Worm (Caenorhabditis elegans) whole organism, young adult: ENCODE data around the gene F48E3.2.

Experiments
- B0261.1 ChIP-seq: sonication (generic microtip); optimal IDR thresholded peaks from 2 replicates; lab custom pipeline; 2016; ENCODE audit warnings: mild to moderate bottlenecking, missing genetic modification characterization, moderate library complexity, missing compliant biosample characterization
- B0336.3 ChIP-seq: fragments of 200-800 bp; sonication (Bioruptor generic); IDR thresholded peaks from 2 replicates; pipeline ENCODE4 v1.3.6; 2022; ENCODE audit warnings: missing genetic modification characterization, missing compliant biosample characterization
- C06A6.2 ChIP-seq: fragments of 200-800 bp; sonication (Bioruptor generic); conservative IDR thresholded peaks from 2 replicates; pipeline ENCODE4 v1.3.6; 2022; ENCODE audit warnings: missing genetic modification characterization, missing compliant biosample characterization
- F23B12.7 ChIP-seq: sonication (generic microtip); optimal IDR thresholded peaks from 2 replicates; lab custom pipeline; 2017; ENCODE audit warnings: missing genetic modification characterization, mild to moderate bottlenecking, missing compliant biosample characterization, antibody characterized with exemption, moderate library complexity; ENCODE audit not compliant: insufficient read depth
- F49E8.2 ChIP-seq: sonication (generic microtip); optimal IDR thresholded peaks from 3 replicates; lab custom pipeline; 2017; ENCODE audit warnings: missing genetic modification characterization, mild to moderate bottlenecking, missing compliant biosample characterization, antibody characterized with exemption, moderate library complexity; ENCODE audit not compliant: insufficient read depth
- F52B5.7 ChIP-seq: sonication (generic microtip); optimal IDR thresholded peaks from 2 replicates; lab custom pipeline; 2016; ENCODE audit warnings: mild to moderate bottlenecking, missing genetic modification characterization, missing compliant biosample characterization
- F55B11.4 ChIP-seq: sonication (generic microtip); optimal IDR thresholded peaks from 2 replicates; lab custom pipeline; 2016; ENCODE audit warnings: missing compliant biosample characterization, missing genetic modification characterization, borderline replicate concordance; ENCODE audit not compliant: insufficient read depth
- K12H6.12 ChIP-seq: fragments of 200-800 bp; sonication (Bioruptor generic); optimal IDR thresholded peaks from 2 replicates; lab custom pipeline; 2018; ENCODE audit warnings: mild to moderate bottlenecking, missing genetic modification characterization, missing compliant biosample characterization
- Y53F4B.3 ChIP-seq: fragments of 200-800 bp; sonication (Bioruptor generic); IDR thresholded peaks from 2 replicates; pipeline ENCODE4 v1.3.6; 2022; ENCODE audit warnings: missing genetic modification reagents, missing genetic modification characterization, missing compliant biosample characterization
- Y53G8AR.9 ChIP-seq: fragments of 200-800 bp; sonication (Bioruptor generic); conservative IDR thresholded peaks from 2 replicates; pipeline ENCODE4 v1.3.6; 2022; ENCODE audit warnings: missing genetic modification reagents, missing genetic modification characterization, missing compliant biosample characterization
- akir-1 ChIP-seq: fragments of 200-800 bp; sonication (Bioruptor generic); optimal IDR thresholded peaks from 2 replicates; lab custom pipeline; 2018; ENCODE audit warnings: mild to moderate bottlenecking, missing genetic modification characterization, moderate library complexity, missing compliant biosample characterization
- ama-1 ChIP-seq, 3 experiments: fragments of 150-350 bp in 1 of 3; sonication (generic microtip) in 2 of 3; optimal IDR thresholded peaks; 2 replicates each; lab custom pipeline; 2014 to 2018; ENCODE audit warnings: missing biosample characterization in 2 of 3, missing genetic modification characterization in 2 of 3, missing genetic modification reagents in 2 of 3
- aptf-2 ChIP-seq: fragments of 200-800 bp; sonication (Bioruptor generic); conservative IDR thresholded peaks from 2 replicates; pipeline ENCODE4 v1.3.6; 2022; ENCODE audit warnings: missing genetic modification reagents, missing genetic modification characterization, missing compliant biosample characterization
- attf-5 ChIP-seq: fragments of 200-800 bp; sonication (Bioruptor generic); optimal IDR thresholded peaks from 2 replicates; lab custom pipeline; 2018; ENCODE audit warnings: mild to moderate bottlenecking, missing genetic modification characterization, missing compliant biosample characterization
- attf-6 ChIP-seq: fragments of 200-800 bp; sonication (Bioruptor generic); IDR thresholded peaks from 2 replicates; pipeline ENCODE4 v1.3.6; 2022; ENCODE audit warnings: missing genetic modification reagents, missing genetic modification characterization, missing compliant biosample characterization
- ceh-100 ChIP-seq: fragments of 200-800 bp; sonication (Bioruptor generic); IDR thresholded peaks from 2 replicates; pipeline ENCODE4 v1.3.6; 2022; ENCODE audit warnings: missing genetic modification reagents, missing genetic modification characterization, missing compliant biosample characterization
- ceh-91 ChIP-seq: fragments of 200-800 bp; sonication (Bioruptor generic); IDR thresholded peaks from 2 replicates; pipeline ENCODE4 v1.3.6; 2022; ENCODE audit warnings: missing genetic modification reagents, missing genetic modification characterization, missing compliant biosample characterization
- dox-1 ChIP-seq: fragments of 200-800 bp; sonication (Bioruptor generic); IDR thresholded peaks from 2 replicates; pipeline ENCODE4 v1.3.6; 2022; ENCODE audit warnings: missing genetic modification reagents, missing genetic modification characterization, missing compliant biosample characterization
- dpff-1 ChIP-seq: sonication (generic microtip); optimal IDR thresholded peaks from 2 replicates; lab custom pipeline; 2017; ENCODE audit warnings: mild to moderate bottlenecking, missing genetic modification characterization, missing compliant biosample characterization
- efl-1 ChIP-seq: fragments of 150-350 bp; optimal IDR thresholded peaks from 2 replicates; lab custom pipeline; 2014; ENCODE audit warnings: missing biosample characterization, missing genetic modification reagents, missing genetic modification characterization
- egl-18 ChIP-seq: fragments of 200-800 bp; sonication (Bioruptor generic); IDR thresholded peaks from 2 replicates; pipeline ENCODE4 v1.3.6; 2022; ENCODE audit warnings: missing genetic modification reagents, missing genetic modification characterization, missing compliant biosample characterization
- egl-44 ChIP-seq: fragments of 200-800 bp; sonication (Bioruptor generic); IDR thresholded peaks from 2 replicates; pipeline ENCODE4 v1.3.6; 2022; ENCODE audit warnings: missing genetic modification reagents, missing genetic modification characterization, missing compliant biosample characterization
- egrh-3 ChIP-seq: fragments of 200-800 bp; sonication (Bioruptor generic); IDR thresholded peaks from 2 replicates; pipeline ENCODE4 v1.3.6; 2022; ENCODE audit warnings: missing genetic modification reagents, missing genetic modification characterization, missing compliant biosample characterization
- ets-4 ChIP-seq: fragments of 200-800 bp; sonication (Bioruptor generic); optimal IDR thresholded peaks from 2 replicates; lab custom pipeline; 2018; ENCODE audit warnings: mild to moderate bottlenecking, missing genetic modification characterization, missing compliant biosample characterization
- hlh-12 ChIP-seq: sonication (generic microtip); optimal IDR thresholded peaks from 2 replicates; lab custom pipeline; 2016; ENCODE audit warnings: missing genetic modification characterization, missing compliant biosample characterization
- hlh-26 ChIP-seq: fragments of 200-800 bp; sonication (Bioruptor generic); conservative IDR thresholded peaks from 2 replicates; pipeline ENCODE4 v1.3.6; 2022; ENCODE audit warnings: missing genetic modification reagents, missing genetic modification characterization, missing compliant biosample characterization
- let-526 ChIP-seq: fragments of 200-800 bp; sonication (Bioruptor generic); IDR thresholded peaks from 2 replicates; pipeline ENCODE4 v1.3.6; 2022; ENCODE audit warnings: missing genetic modification reagents, missing genetic modification characterization, missing compliant biosample characterization
- lin-26 ChIP-seq: fragments of 200-800 bp; sonication (Bioruptor generic); IDR thresholded peaks from 2 replicates; pipeline ENCODE4 v1.3.6; 2022; ENCODE audit warnings: missing genetic modification reagents, missing genetic modification characterization, missing compliant biosample characterization
- lin-40 ChIP-seq: sonication (generic microtip); optimal IDR thresholded peaks from 2 replicates; lab custom pipeline; 2016; ENCODE audit warnings: missing genetic modification characterization, mild to moderate bottlenecking, missing compliant biosample characterization, missing genotype, missing genetic modification reagents
- lsy-27 ChIP-seq: sonication (generic microtip); optimal IDR thresholded peaks from 2 replicates; lab custom pipeline; 2017; ENCODE audit warnings: missing genetic modification characterization, mild to moderate bottlenecking, missing compliant biosample characterization, antibody characterized with exemption, missing genotype, borderline replicate concordance; ENCODE audit not compliant: insufficient read depth
- mxl-1 ChIP-seq: sonication (generic microtip); optimal IDR thresholded peaks from 2 replicates; lab custom pipeline; 2016; ENCODE audit warnings: missing genetic modification characterization, missing compliant biosample characterization
- nfya-1 ChIP-seq: sonication (generic microtip); optimal IDR thresholded peaks from 2 replicates; lab custom pipeline; 2017; ENCODE audit warnings: antibody characterized with exemption, missing compliant biosample characterization, missing genetic modification characterization, borderline replicate concordance; ENCODE audit not compliant: insufficient read depth
- nfyb-1 ChIP-seq: fragments of 200-800 bp; sonication (Bioruptor generic); IDR thresholded peaks from 2 replicates; pipeline ENCODE4 v1.3.6; 2022; ENCODE audit warnings: missing genetic modification reagents, missing genetic modification characterization, missing compliant biosample characterization
- nhr-90 ChIP-seq: sonication (generic microtip); optimal IDR thresholded peaks from 2 replicates; lab custom pipeline; 2016; ENCODE audit warnings: missing genotype, mild to moderate bottlenecking, missing genetic modification characterization, missing compliant biosample characterization
- rcor-1 ChIP-seq: fragments of 200-800 bp; sonication (Bioruptor generic); IDR thresholded peaks from 2 replicates; pipeline ENCODE4 v1.3.6; 2022; ENCODE audit warnings: missing genetic modification reagents, missing genetic modification characterization, missing compliant biosample characterization
- rec-8 ChIP-seq, 2 experiments: sonication (generic microtip); optimal IDR thresholded peaks; 2 replicates each; lab custom pipeline; 2016; ENCODE audit warnings: mild to moderate bottlenecking in 2 of 2, missing genetic modification characterization in 2 of 2, missing genetic modification reagents in 2 of 2, missing genotype in 2 of 2, missing biosample characterization in 1 of 2, missing compliant biosample characterization in 1 of 2, moderate library complexity in 1 of 2
- repo-1 ChIP-seq: sonication (generic microtip); optimal IDR thresholded peaks from 2 replicates; lab custom pipeline; 2017; ENCODE audit warnings: mild to moderate bottlenecking, missing genetic modification characterization, missing compliant biosample characterization
- rpc-1 ChIP-seq, 2 experiments: fragments of 150-350 bp in 1 of 2; sonication (generic microtip) in 1 of 2; optimal IDR thresholded peaks; 2 replicates each; lab custom pipeline; 2014 to 2018; ENCODE audit warnings: missing biosample characterization in 1 of 2, missing genetic modification characterization in 1 of 2, missing genetic modification reagents in 1 of 2, missing genotype in 1 of 2
- sea-2 ChIP-seq: fragments of 200-800 bp; sonication (Bioruptor generic); IDR thresholded peaks from 2 replicates; pipeline ENCODE4 v1.3.6; 2022; ENCODE audit warnings: missing genetic modification characterization, missing compliant biosample characterization
- snpc-1.1 ChIP-seq: sonication (generic microtip); optimal IDR thresholded peaks from 2 replicates; lab custom pipeline; 2017; ENCODE audit warnings: missing genetic modification characterization, mild to moderate bottlenecking, missing compliant biosample characterization, antibody characterized with exemption, moderate library complexity, missing genotype, missing genetic modification reagents; ENCODE audit not compliant: insufficient read depth
- somi-1 ChIP-seq: fragments of 200-800 bp; sonication (Bioruptor generic); optimal IDR thresholded peaks from 2 replicates; lab custom pipeline; 2018; ENCODE audit warnings: mild to moderate bottlenecking, missing genetic modification characterization, missing compliant biosample characterization
- tlf-1 ChIP-seq: fragments of 200-800 bp; sonication (Bioruptor generic); optimal IDR thresholded peaks from 2 replicates; lab custom pipeline; 2018; ENCODE audit warnings: mild to moderate bottlenecking, missing genetic modification characterization, missing compliant biosample characterization
- unc-62 ChIP-seq: fragments of 150-350 bp; optimal IDR thresholded peaks from 2 replicates; lab custom pipeline; 2014; ENCODE audit warnings: missing biosample characterization, missing genetic modification reagents, missing genetic modification characterization
- zfh-2 ChIP-seq: fragments of 200-800 bp; sonication (Bioruptor generic); conservative IDR thresholded peaks from 2 replicates; pipeline ENCODE4 v1.3.6; 2022; ENCODE audit warnings: missing genetic modification reagents, missing genetic modification characterization, missing compliant biosample characterization
- ztf-18 ChIP-seq: sonication (generic microtip); optimal IDR thresholded peaks from 2 replicates; lab custom pipeline; 2016; ENCODE audit warnings: missing genotype, mild to moderate bottlenecking, missing genetic modification characterization, missing compliant biosample characterization
- ztf-22 ChIP-seq: fragments of 200-800 bp; sonication (Bioruptor generic); optimal IDR thresholded peaks from 2 replicates; lab custom pipeline; 2018; ENCODE audit warnings: mild to moderate bottlenecking, missing genetic modification characterization, moderate library complexity, missing compliant biosample characterization
- ztf-26 ChIP-seq: sonication (generic microtip); optimal IDR thresholded peaks from 2 replicates; lab custom pipeline; 2017; ENCODE audit warnings: missing genetic modification characterization, missing compliant biosample characterization
- ztf-3 ChIP-seq: fragments of 200-800 bp; sonication (Bioruptor generic); optimal IDR thresholded peaks from 2 replicates; lab custom pipeline; 2018; ENCODE audit warnings: mild to moderate bottlenecking, missing genetic modification characterization, missing compliant biosample characterization

F48E3.2 gene

ce11 chrX:7478476-7478875 lies 14.4 kb downstream of the F48E3.2 start (continued):
- TF ChIP-seq repo-1 (tag; lab: Kevin White, UChicago) (no peak), attf-5 (GFP tag; lab: Kevin White, UChicago) (peak; percentile 61), ceh-100 (GFP tag; lab: Robert Waterston, UW) (no peak), aptf-2 (GFP tag; lab: Robert Waterston, UW) (no peak), F23B12.7 (no peak), tlf-1 (GFP tag; lab: Kevin White, UChicago) (no peak), rec-8 (tag; optimal IDR thresholded peaks at IDR 0.05; lab: Kevin White, UChicago) (no peak), rcor-1 (no peak), ets-4 (GFP tag; lab: Kevin White, UChicago) (no peak), hlh-12 (tag; lab: Kevin White, UChicago) (no peak), rpc-1 (optimal IDR thresholded peaks at IDR 0.05; lab: Kevin White, UChicago) (no peak), rpc-1 (tag; optimal IDR thresholded peaks at IDR 0.05; lab: Kevin White, UChicago) (no peak), mxl-1 (tag; lab: Kevin White, UChicago) (no peak), efl-1 (GFP tag; lab: Kevin White, UChicago) (no peak), egrh-3 (no peak), nfya-1 (no peak), ama-1 (optimal IDR thresholded peaks at IDR 0.05; lab: Kevin White, UChicago) (no peak), ama-1 (GFP tag; optimal IDR thresholded peaks at IDR 0.05; lab: Kevin White, UChicago) (no peak), sea-2 (GFP tag; lab: Robert Waterston, UW) (no peak), F52B5.7 (tag; lab: Kevin White, UChicago) (no peak), ztf-3 (no peak), hlh-26 (no peak), lin-26 (no peak), snpc-1.1 (tag; lab: Kevin White, UChicago) (no peak), somi-1 (GFP tag; lab: Kevin White, UChicago) (no peak), nfyb-1 (GFP tag; lab: Robert Waterston, UW) (peak; percentile 12; the same call in 1 of the 2 replicates), dox-1 (GFP tag; lab: Robert Waterston, UW) (peak; percentile 69), dpff-1 (tag; lab: Kevin White, UChicago) (no peak), attf-6 (GFP tag; lab: Robert Waterston, UW) (no peak), lin-40 (tag; lab: Kevin White, UChicago) (no peak), B0336.3 (no peak), unc-62 (GFP tag; lab: Kevin White, UChicago) (no peak), egl-44 (GFP tag; lab: Robert Waterston, UW) (no peak; the same call in 1 of the 2 replicates), ceh-91 (no peak), C06A6.2 (GFP tag; lab: Robert Waterston, UW) (no peak), zfh-2 (GFP tag; lab: Robert Waterston, UW) (peak; percentile 86), F55B11.4 (tag; lab: Kevin White, UChicago) (no peak), ztf-22 (GFP tag; lab: Kevin White, UChicago) (no peak), ztf-18 (tag; lab: Kevin White, UChicago) (peak; percentile 0), Y53G8AR.9 (GFP tag; lab: Robert Waterston, UW) (no peak), akir-1 (GFP tag; lab: Kevin White, UChicago) (no peak), lsy-27 (no peak), B0261.1 (tag; lab: Kevin White, UChicago) (no peak), nhr-90 (no peak), Y53F4B.3 (GFP tag; lab: Robert Waterston, UW) (no peak), let-526 (no peak), F49E8.2 (tag; lab: Kevin White, UChicago) (no peak), ztf-26 (no peak), egl-18 (GFP tag; lab: Robert Waterston, UW) (no peak), K12H6.12 (tag; lab: Kevin White, UChicago) (peak; percentile 60)
